Worm (Caenorhabditis elegans) whole organism, late embryonic: ENCODE measurements around the gene mars-1.

ENCODE experiments used
- C08G9.2 ChIP-seq: sonication (generic microtip); optimal IDR thresholded peaks from 2 replicates; lab custom pipeline; 2016; ENCODE audit warnings: mild to moderate bottlenecking, missing genetic modification characterization, moderate library complexity, missing compliant biosample characterization
- K02D7.2 ChIP-seq: sonication (generic microtip); optimal IDR thresholded peaks from 2 replicates; lab custom pipeline; 2017; ENCODE audit warnings: mild to moderate bottlenecking, missing genetic modification characterization, missing compliant biosample characterization
- K09A11.1 ChIP-seq: sonication (generic microtip); optimal IDR thresholded peaks from 2 replicates; lab custom pipeline; 2017; ENCODE audit warnings: antibody characterized with exemption, mild to moderate bottlenecking, missing genetic modification characterization, missing compliant biosample characterization; ENCODE audit not compliant: insufficient read depth
- ama-1 ChIP-seq: fragments of 150-350 bp; optimal IDR thresholded peaks from 2 replicates; lab custom pipeline; 2014
- ceh-18 ChIP-seq: sonication (generic microtip); optimal IDR thresholded peaks from 2 replicates; lab custom pipeline; 2016; ENCODE audit warnings: missing genetic modification characterization, missing compliant biosample characterization
- ceh-19 ChIP-seq: fragments of 200-800 bp; sonication (Bioruptor generic); optimal IDR thresholded peaks from 2 replicates; lab custom pipeline; 2018; ENCODE audit warnings: mild to moderate bottlenecking, missing genetic modification characterization, missing compliant biosample characterization
- ceh-22 ChIP-seq: sonication (generic microtip); optimal IDR thresholded peaks from 2 replicates; lab custom pipeline; 2017; ENCODE audit warnings: missing biosample characterization, missing genetic modification characterization
- ceh-24 ChIP-seq: sonication (generic microtip); optimal IDR thresholded peaks from 2 replicates; lab custom pipeline; 2016; ENCODE audit warnings: mild to moderate bottlenecking, missing genetic modification characterization, missing compliant biosample characterization
- ceh-31 ChIP-seq: sonication (generic microtip); optimal IDR thresholded peaks from 2 replicates; lab custom pipeline; 2016; ENCODE audit warnings: missing genetic modification characterization, missing compliant biosample characterization
- ceh-34 ChIP-seq: sonication (generic microtip); optimal IDR thresholded peaks from 2 replicates; lab custom pipeline; 2016; ENCODE audit warnings: mild to moderate bottlenecking, missing genetic modification characterization, missing compliant biosample characterization
- ceh-45 ChIP-seq: fragments of 200-800 bp; sonication (Bioruptor generic); IDR thresholded peaks from 2 replicates; pipeline ENCODE4 v1.3.6; 2022; ENCODE audit warnings: missing genetic modification reagents, missing genetic modification characterization, missing compliant biosample characterization
- dmd-4 ChIP-seq: sonication (generic microtip); optimal IDR thresholded peaks from 2 replicates; lab custom pipeline; 2016; ENCODE audit warnings: borderline replicate concordance, missing genetic modification characterization, missing compliant biosample characterization
- elt-2 ChIP-seq: sonication (generic microtip); optimal IDR thresholded peaks from 2 replicates; lab custom pipeline; 2016; ENCODE audit warnings: missing genetic modification reagents, missing genetic modification characterization, missing compliant biosample characterization
- elt-4 ChIP-seq: sonication (generic microtip); optimal IDR thresholded peaks from 2 replicates; lab custom pipeline; 2016; ENCODE audit warnings: missing genetic modification characterization, missing compliant biosample characterization
- eyg-1 ChIP-seq: sonication (generic microtip); optimal IDR thresholded peaks from 2 replicates; lab custom pipeline; 2016; ENCODE audit warnings: missing genotype, missing genetic modification characterization, missing compliant biosample characterization
- fkh-6 ChIP-seq: sonication (generic microtip); optimal IDR thresholded peaks from 2 replicates; lab custom pipeline; 2016; ENCODE audit warnings: missing genetic modification characterization, missing compliant biosample characterization
- hlh-13 ChIP-seq: fragments of 200-800 bp; sonication (Bioruptor generic); optimal IDR thresholded peaks from 2 replicates; lab custom pipeline; 2018; ENCODE audit warnings: mild to moderate bottlenecking, missing genetic modification characterization, missing compliant biosample characterization
- hlh-30 ChIP-seq: sonication (generic microtip); optimal IDR thresholded peaks from 2 replicates; lab custom pipeline; 2017; ENCODE audit warnings: antibody characterized with exemption, missing genetic modification characterization, missing compliant biosample characterization; ENCODE audit not compliant: insufficient read depth
- hlh-6 ChIP-seq: sonication (generic microtip); optimal IDR thresholded peaks from 2 replicates; lab custom pipeline; 2016; ENCODE audit warnings: missing genotype, missing genetic modification characterization, missing compliant biosample characterization
- hlh-8 ChIP-seq: sonication (generic microtip); optimal IDR thresholded peaks from 2 replicates; lab custom pipeline; 2016; ENCODE audit warnings: missing genotype, missing genetic modification characterization, missing compliant biosample characterization
- lim-6 ChIP-seq: sonication (generic microtip); optimal IDR thresholded peaks from 2 replicates; lab custom pipeline; 2016; ENCODE audit warnings: missing genetic modification characterization, missing compliant biosample characterization
- lin-11 ChIP-seq: fragments of 200-800 bp; sonication (Bioruptor generic); optimal IDR thresholded peaks from 2 replicates; lab custom pipeline; 2018; ENCODE audit warnings: mild to moderate bottlenecking, missing genetic modification characterization, missing compliant biosample characterization
- madf-2 ChIP-seq: sonication (generic microtip); optimal IDR thresholded peaks from 2 replicates; lab custom pipeline; 2017; ENCODE audit warnings: missing genetic modification characterization, missing compliant biosample characterization
- mec-3 ChIP-seq: sonication (generic microtip); optimal IDR thresholded peaks from 2 replicates; lab custom pipeline; 2016; ENCODE audit warnings: borderline replicate concordance, missing genetic modification characterization, missing compliant biosample characterization
- nfya-1 ChIP-seq: sonication (generic microtip); optimal IDR thresholded peaks from 2 replicates; lab custom pipeline; 2017; ENCODE audit warnings: missing genetic modification characterization, mild to moderate bottlenecking, missing compliant biosample characterization, antibody characterized with exemption, moderate library complexity
- nhr-11 ChIP-seq: fragments of 150-350 bp; optimal IDR thresholded peaks from 2 replicates; lab custom pipeline; 2014; ENCODE audit warnings: missing biosample characterization, missing genetic modification characterization
- npax-4 ChIP-seq: sonication (generic microtip); optimal IDR thresholded peaks from 2 replicates; lab custom pipeline; 2016; ENCODE audit warnings: missing genetic modification characterization, missing compliant biosample characterization
- pat-9 ChIP-seq: fragments of 200-800 bp; sonication (Bioruptor generic); optimal IDR thresholded peaks from 2 replicates; lab custom pipeline; 2018; ENCODE audit warnings: mild to moderate bottlenecking, missing genetic modification characterization, moderate library complexity, missing compliant biosample characterization
- pha-4 ChIP-seq: fragments of 150-350 bp; optimal IDR thresholded peaks from 2 replicates; lab custom pipeline; 2018; ENCODE audit warnings: missing biosample characterization, missing genetic modification reagents, missing genetic modification characterization
- pros-1 ChIP-seq: fragments of 150-350 bp; optimal IDR thresholded peaks from 2 replicates; lab custom pipeline; 2014; ENCODE audit warnings: missing biosample characterization, missing genetic modification reagents, missing genetic modification characterization
- syd-9 ChIP-seq: sonication (generic microtip); optimal IDR thresholded peaks from 2 replicates; lab custom pipeline; 2016; ENCODE audit warnings: mild to moderate bottlenecking, missing genetic modification characterization, moderate library complexity, missing compliant biosample characterization
- tbx-7 ChIP-seq: sonication (generic microtip); optimal IDR thresholded peaks from 2 replicates; lab custom pipeline; 2016; ENCODE audit warnings: missing genotype, missing genetic modification characterization, missing compliant biosample characterization
- ttx-3 ChIP-seq: sonication (generic microtip); optimal IDR thresholded peaks from 2 replicates; lab custom pipeline; 2016; ENCODE audit warnings: missing genetic modification reagents, missing genetic modification characterization, missing compliant biosample characterization
- unc-3 ChIP-seq, 2 experiments: fragments of 200-800 bp in 1 of 2; sonication (Bioruptor generic) in 1 of 2; sonication (generic microtip) in 1 of 2; conservative IDR thresholded peaks in 1 of 2; optimal IDR thresholded peaks in 1 of 2; 2 replicates each; pipeline versions ENCODE4 v1.3.6 to Lab custom; 2016 to 2022; ENCODE audit warnings: missing compliant biosample characterization in 2 of 2, missing genetic modification characterization in 2 of 2, missing genetic modification reagents in 1 of 2
- unc-42 ChIP-seq: sonication (generic microtip); optimal IDR thresholded peaks from 2 replicates; lab custom pipeline; 2016; ENCODE audit warnings: missing genotype, missing genetic modification characterization, missing compliant biosample characterization
- zip-5 ChIP-seq: sonication (generic microtip); optimal IDR thresholded peaks from 2 replicates; lab custom pipeline; 2016; ENCODE audit warnings: missing genetic modification characterization, missing compliant biosample characterization
- ztf-16 ChIP-seq: sonication (generic microtip); optimal IDR thresholded peaks from 2 replicates; lab custom pipeline; 2017; ENCODE audit warnings: missing genetic modification characterization, missing compliant biosample characterization

Gene mars-1

DNA sequence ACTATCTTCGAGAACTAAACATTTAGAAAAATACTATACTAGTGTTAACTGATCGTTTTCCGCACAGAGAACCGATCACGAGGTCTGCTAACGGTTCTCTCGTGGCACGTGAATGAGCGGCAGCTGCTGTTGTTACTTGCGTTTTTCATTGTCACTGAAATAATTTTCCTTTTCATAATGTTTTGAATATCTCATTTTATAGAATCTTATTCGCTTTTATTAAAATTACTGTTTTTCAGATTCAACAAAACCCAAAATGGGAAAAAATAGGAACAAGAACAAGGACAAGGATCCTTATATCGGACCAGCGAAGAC is 1.1 kb upstream of the mars-1 start, which contains the start of gene F58B3.6:
F58B3.6 (plus strand) TSS at position 240 of the 315 bp plus-strand sequence.
- TF ChIP-seq mec-3 (no peak), syd-9 (no peak), hlh-30 (tag; lab: Kevin White, UChicago) (peak; percentile 67), elt-4 (tag; lab: Kevin White, UChicago) (no peak)

DNA sequence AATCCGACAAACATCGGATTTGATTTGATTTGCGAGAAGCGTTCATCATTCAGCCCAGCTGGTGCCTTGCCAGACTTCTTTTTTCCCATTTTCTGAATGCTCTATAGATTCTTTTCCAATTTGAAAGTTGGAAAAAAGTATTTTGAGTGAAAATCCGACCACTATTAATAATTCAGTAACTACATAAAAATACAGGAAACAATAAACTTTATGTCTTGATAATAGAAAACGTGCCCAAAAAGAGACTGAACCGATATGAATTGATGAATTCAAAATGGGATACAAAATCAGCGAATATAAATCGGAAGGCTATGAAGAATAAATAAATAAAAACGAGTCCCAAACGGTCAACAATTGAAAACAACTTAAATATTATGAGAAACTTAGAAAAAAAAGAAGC is 3.5 kb downstream of the mars-1 start, which contains the start of gene F58B3.4:
F58B3.4 (minus strand) TSS at position 101 of the 400 bp plus-strand sequence.
- TF ChIP-seq unc-3 (GFP tag; conservative IDR thresholded peaks at IDR 0.05; lab: Robert Waterston, UW) (no peak), unc-3 (tag; optimal IDR thresholded peaks at IDR 0.05; lab: Kevin White, UChicago) (no peak), madf-2 (no peak), eyg-1 (tag; lab: Kevin White, UChicago) (no peak), nfya-1 (tag; lab: Kevin White, UChicago) (no peak), hlh-6 (no peak), unc-42 (tag; lab: Kevin White, UChicago) (no peak), ceh-45 (GFP tag; lab: Robert Waterston, UW) (no peak), ceh-18 (tag; lab: Kevin White, UChicago) (no peak), npax-4 (tag; lab: Kevin White, UChicago) (no peak), dmd-4 (no peak)

DNA sequence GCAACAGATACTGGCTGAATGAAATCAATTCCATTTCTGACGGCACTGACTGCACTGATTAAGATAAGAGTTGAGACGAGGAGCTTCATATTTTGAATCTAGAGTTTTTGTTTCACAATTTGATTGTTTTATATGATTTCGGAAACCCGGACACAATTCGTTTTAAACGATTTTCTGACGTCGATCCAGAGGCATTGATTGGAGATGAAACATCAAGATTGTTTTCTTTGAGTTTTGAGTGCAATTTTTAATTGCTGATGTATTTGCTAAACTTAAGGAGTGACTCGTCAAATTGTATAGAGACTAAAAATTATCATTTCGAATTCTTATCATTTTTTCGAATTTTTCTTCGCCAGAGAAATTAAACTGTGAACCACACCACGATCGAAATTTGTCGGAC is 7.4 kb downstream of the mars-1 start, which contains the start of gene lys-6:
lys-6 (minus strand) TSS at position 101 of the 400 bp plus-strand sequence.
- TF ChIP-seq fkh-6 (no peak), pat-9 (tag; lab: Kevin White, UChicago) (no peak), ceh-31 (no peak), hlh-13 (no peak), ceh-24 (tag; lab: Kevin White, UChicago) (no peak), hlh-30 (tag; lab: Kevin White, UChicago) (no peak), pha-4 (no peak), K09A11.1 (tag; lab: Kevin White, UChicago) (no peak), ama-1 (lab: Kevin White, UChicago) (no peak), ttx-3 (tag; lab: Kevin White, UChicago) (no peak), zip-5 (tag; lab: Kevin White, UChicago) (no peak), ztf-16 (tag; lab: Kevin White, UChicago) (no peak), C08G9.2 (tag; lab: Kevin White, UChicago) (no peak), hlh-8 (tag; lab: Kevin White, UChicago) (no peak), pros-1 (no peak), ceh-34 (tag; lab: Kevin White, UChicago) (no peak), mec-3 (no peak)

DNA sequence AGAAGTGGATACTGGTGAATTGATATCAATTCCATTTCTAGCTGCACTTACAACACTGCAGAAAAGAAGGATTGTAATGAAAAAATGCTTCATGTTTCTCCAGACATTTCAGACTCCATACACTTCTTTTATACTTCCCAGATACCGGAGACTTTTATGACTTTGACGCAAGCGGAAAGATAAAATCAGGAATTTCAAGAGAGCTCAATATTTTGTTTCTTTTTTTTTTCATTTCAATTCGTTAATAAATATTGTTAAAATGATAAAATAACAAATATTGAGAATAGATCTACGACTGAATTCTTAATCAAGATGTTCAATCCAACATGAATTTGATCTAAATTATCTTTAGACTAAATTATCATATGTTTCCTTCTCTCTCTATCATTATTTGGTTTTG is 9.8 kb downstream of the mars-1 start, which contains the start of gene lys-5:
lys-5 (minus strand) TSS at position 101 of the 400 bp plus-strand sequence.
- no peak for TF ChIP-seq ceh-18 (tag; lab: Kevin White, UChicago)
- no peak for TF ChIP-seq elt-2
- no peak for TF ChIP-seq unc-3 (GFP tag; conservative IDR thresholded peaks at IDR 0.05; lab: Robert Waterston, UW)
- no peak for TF ChIP-seq unc-3 (tag; optimal IDR thresholded peaks at IDR 0.05; lab: Kevin White, UChicago)
- TF ChIP-seq ceh-24 (tag; lab: Kevin White, UChicago) = no peak

DNA sequence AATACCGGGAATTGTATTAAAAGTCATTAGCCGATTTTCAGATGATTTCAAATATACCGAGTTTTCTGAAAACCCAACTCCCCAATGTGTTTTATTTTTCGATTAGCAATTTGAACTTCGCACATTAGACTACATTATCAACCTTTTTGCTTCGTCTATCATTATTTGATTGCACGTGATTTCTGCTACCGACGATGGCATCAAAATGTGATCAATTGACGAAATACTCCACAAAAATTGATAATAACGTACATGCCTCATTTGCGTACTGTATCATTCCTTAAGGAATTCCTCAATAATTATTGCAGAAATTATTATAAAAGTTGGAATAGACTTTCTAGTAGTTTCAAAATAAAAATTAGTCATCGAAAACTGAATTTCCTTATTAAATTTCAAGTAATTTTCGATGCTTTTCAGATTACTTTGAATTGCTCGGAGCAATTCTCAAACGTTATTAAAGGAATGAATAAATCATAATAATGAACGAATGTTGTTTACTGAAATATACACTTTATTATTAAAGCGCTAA is 11.5 kb downstream of the mars-1 start:
- TF ChIP-seq zip-5 (tag; lab: Kevin White, UChicago) (no peak), lim-6 (tag; lab: Kevin White, UChicago) (no peak), nhr-11 (tag; lab: Kevin White, UChicago) (no peak), mec-3 (no peak), lin-11 (tag; lab: Kevin White, UChicago) (no peak), tbx-7 (tag; lab: Kevin White, UChicago) (no peak), K02D7.2 (tag; lab: Kevin White, UChicago) (no peak), ceh-19 (no peak), ceh-22 (no peak)
